Fruit fly (Drosophila melanogaster): ENCODE results near the gene CG3631.

Gene CG3631

DNA sequence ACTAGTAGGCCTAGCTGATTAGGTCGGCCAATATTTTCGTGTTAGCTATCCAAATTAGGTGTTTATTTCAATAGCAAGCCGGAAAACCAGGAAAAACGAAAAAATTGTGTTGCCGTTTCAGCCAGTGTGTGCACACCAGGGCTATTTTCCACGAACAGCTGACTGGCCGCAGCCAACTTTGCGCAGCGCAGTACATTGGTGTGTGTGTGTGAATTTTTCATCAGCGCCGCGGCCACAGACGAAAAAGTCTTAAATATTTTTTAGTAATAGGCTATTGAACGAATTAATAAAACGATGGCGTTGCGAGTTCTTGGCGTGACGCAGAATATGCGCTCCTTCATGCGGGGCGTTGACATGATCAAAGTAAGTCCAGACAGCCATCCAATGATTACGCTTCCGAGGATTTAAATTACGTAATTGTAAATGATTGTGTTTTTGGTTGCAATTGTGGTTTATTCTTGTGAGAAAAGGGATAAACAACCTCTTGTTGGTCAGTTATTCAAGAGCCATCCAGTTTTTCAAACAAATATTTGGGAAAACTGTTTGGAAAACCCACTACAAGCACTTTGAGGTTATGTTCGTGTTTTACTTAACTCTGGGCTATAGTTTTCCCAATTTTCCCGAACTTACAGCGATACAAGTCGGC is 10.9 kb downstream of the CG3631 start, which contains the start of the genes CycC and UQCR-C1 (continued):
- no peak for TF ChIP-seq zfh1 (GFP tag; IDR thresholded peaks at IDR 0.05)
- no peak for TF ChIP-seq tup (GFP tag; optimal IDR thresholded peaks at IDR 0.05)
- no peak for TF ChIP-seq CG9817 (tag; optimal IDR thresholded peaks at IDR 0.05)
- no peak for TF ChIP-seq pho (GFP tag; optimal IDR thresholded peaks at IDR 0.05)
- TF ChIP-seq CrebB (tag; optimal IDR thresholded peaks at IDR 0.05) = no peak
- TF ChIP-seq unpg (GFP tag; optimal IDR thresholded peaks at IDR 0.05) = no peak
- no peak for TF ChIP-seq grau (tag; optimal IDR thresholded peaks at IDR 0.05)
- TF ChIP-seq Rfx (GFP tag; IDR thresholded peaks at IDR 0.05) = no peak
- TF ChIP-seq Atf3 (GFP tag; optimal IDR thresholded peaks at IDR 0.05) = no peak
- peak; percentile 50 for TF ChIP-seq CG17385 (GFP tag; optimal IDR thresholded peaks at IDR 0.05)
- TF ChIP-seq CG15011 (GFP tag; optimal IDR thresholded peaks at IDR 0.05) = no peak
- TF ChIP-seq ERR (GFP tag; optimal IDR thresholded peaks at IDR 0.05) = no peak
- TF ChIP-seq CG10321 (GFP tag; IDR thresholded peaks at IDR 0.05) = no peak
- no peak for TF ChIP-seq CG2889 (GFP tag; IDR thresholded peaks at IDR 0.05)
- TF ChIP-seq h (optimal IDR thresholded peaks at IDR 0.05) = no peak
- no peak for TF ChIP-seq Sry-δ (GFP tag; optimal IDR thresholded peaks at IDR 0.05)
- TF ChIP-seq CG9932 (GFP tag; IDR thresholded peaks at IDR 0.05) = no peak
- no peak for TF ChIP-seq Hr51 (GFP tag; optimal IDR thresholded peaks at IDR 0.05)
- no peak for TF ChIP-seq CG12071 (GFP tag; optimal IDR thresholded peaks at IDR 0.05)
- TF ChIP-seq pb (GFP tag; optimal IDR thresholded peaks at IDR 0.05) = no peak
- peak; percentile 22 for TF ChIP-seq nmo (GFP tag; optimal IDR thresholded peaks at IDR 0.05)
- no peak for TF ChIP-seq HLH54F (GFP tag; optimal IDR thresholded peaks at IDR 0.05)
- TF ChIP-seq E2f1 (GFP tag; IDR thresholded peaks at IDR 0.05) = no peak
- peak; percentile 45; the same call in 1 of the 2 replicates for TF ChIP-seq Bgb (GFP tag; IDR thresholded peaks at IDR 0.05; ENCODE audit: partially characterized antibody)
- peak; percentile 25 for TF ChIP-seq sug (tag; optimal IDR thresholded peaks at IDR 0.05)
- TF ChIP-seq CG9797 (GFP tag; optimal IDR thresholded peaks at IDR 0.05) = peak; percentile 10
- no peak for TF ChIP-seq CG14860 (GFP tag; IDR thresholded peaks at IDR 0.05; ENCODE audit: partially characterized antibody)
- no peak for TF ChIP-seq Nf-YA (GFP tag; IDR thresholded peaks at IDR 0.05)
- no peak for TF ChIP-seq BtbVII (GFP tag; optimal IDR thresholded peaks at IDR 0.05)
- no peak for TF ChIP-seq Ravus (GFP tag; IDR thresholded peaks at IDR 0.05)
- TF ChIP-seq CoRest (tag; optimal IDR thresholded peaks at IDR 0.05) = no peak
- peak; percentile 89 for TF ChIP-seq bigmax (GFP tag; optimal IDR thresholded peaks at IDR 0.05)
- TF ChIP-seq CG10462 (GFP tag; optimal IDR thresholded peaks at IDR 0.05) = no peak
- TF ChIP-seq corto (GFP tag; optimal IDR thresholded peaks at IDR 0.05) = no peak
- no peak for TF ChIP-seq tna (GFP tag; IDR thresholded peaks at IDR 0.05; ENCODE audit: partially characterized antibody)
- no peak for TF ChIP-seq Usf (GFP tag; optimal IDR thresholded peaks at IDR 0.05)
- TF ChIP-seq sim (GFP tag; IDR thresholded peaks at IDR 0.05) = no peak
- no peak for TF ChIP-seq CG31388 (GFP tag; optimal IDR thresholded peaks at IDR 0.05)
- no peak for TF ChIP-seq usp (GFP tag; optimal IDR thresholded peaks at IDR 0.05)
- TF ChIP-seq Camta (GFP tag; optimal IDR thresholded peaks at IDR 0.05) = no peak
- peak; percentile 5 for TF ChIP-seq Sry-β (GFP tag; optimal IDR thresholded peaks at IDR 0.05)
- no peak for TF ChIP-seq bsh (GFP tag; optimal IDR thresholded peaks at IDR 0.05)
- TF ChIP-seq CG8290 (GFP tag; optimal IDR thresholded peaks at IDR 0.05) = no peak
- no peak for TF ChIP-seq CG8290 (tag; optimal IDR thresholded peaks at IDR 0.05)
- no peak for TF ChIP-seq CG18619 (GFP tag; optimal IDR thresholded peaks at IDR 0.05)
- TF ChIP-seq CG11398 (GFP tag; optimal IDR thresholded peaks at IDR 0.05) = no peak
- TF ChIP-seq Opbp (GFP tag; IDR thresholded peaks at IDR 0.05; ENCODE audit: partially characterized antibody) = peak; percentile 100
- no peak for TF ChIP-seq HLH3B (GFP tag; IDR thresholded peaks at IDR 0.05)
- TF ChIP-seq exex (tag; optimal IDR thresholded peaks at IDR 0.05) = no peak
- TF ChIP-seq abd-A (tag; optimal IDR thresholded peaks at IDR 0.05) = no peak
- TF ChIP-seq Elba2 (GFP tag; optimal IDR thresholded peaks at IDR 0.05) = no peak
